Fruit fly (Drosophila melanogaster) whole organism, embryonic: Measurements from ENCODE around the gene HDAC1.

Experiments
- Aef1 ChIP-seq: fragments of 200-800 bp; sonication (Bioruptor generic); IDR thresholded peaks from 3 replicates; pipeline ENCODE4 v1.3.6; 2022; ENCODE audit warnings: missing biosample characterization, missing genetic modification characterization
- B-H2 ChIP-seq: fragments of 200-800 bp; sonication (Bioruptor generic); optimal IDR thresholded peaks from 2 replicates; lab custom pipeline; 2018; ENCODE audit warnings: missing biosample characterization, mild to moderate bottlenecking, missing genetic modification characterization
- Bdp1 ChIP-seq: fragments of 200-800 bp; sonication (Bioruptor generic); optimal IDR thresholded peaks from 3 replicates; lab custom pipeline; 2016; ENCODE audit warnings: missing biosample characterization, missing genetic modification characterization
- CG10366 ChIP-seq: fragments of 200-800 bp; sonication (Bioruptor generic); IDR thresholded peaks from 2 replicates; pipeline ENCODE4 v1.3.6; 2022; ENCODE audit warnings: missing biosample characterization, missing genetic modification characterization
- CG10431 ChIP-seq: fragments of 200-800 bp; sonication (Bioruptor generic); optimal IDR thresholded peaks from 3 replicates; lab custom pipeline; 2018; ENCODE audit warnings: missing biosample characterization, mild to moderate bottlenecking, missing genetic modification characterization
- CG10565 ChIP-seq: fragments of 200-800 bp; sonication (Bioruptor generic); optimal IDR thresholded peaks from 3 replicates; lab custom pipeline; 2016; ENCODE audit warnings: missing biosample characterization, mild to moderate bottlenecking, missing genetic modification characterization
- CG11696 ChIP-seq: fragments of 200-800 bp; sonication (Bioruptor generic); IDR thresholded peaks from 2 replicates; pipeline ENCODE4 v1.3.6; 2022; ENCODE audit warnings: missing biosample characterization, missing genetic modification characterization
- CG14050 ChIP-seq: fragments of 200-800 bp; sonication (Bioruptor generic); IDR thresholded peaks from 3 replicates; pipeline ENCODE4 v1.3.6; 2022; ENCODE audit warnings: missing biosample characterization, missing genetic modification characterization
- CG14441 ChIP-seq: fragments of 200-800 bp; sonication (Bioruptor generic); IDR thresholded peaks from 2 replicates; pipeline ENCODE4 v1.3.6; 2022; ENCODE audit warnings: missing biosample characterization, missing genetic modification characterization
- CG15601 ChIP-seq: fragments of 200-800 bp; sonication (Bioruptor generic); optimal IDR thresholded peaks from 3 replicates; lab custom pipeline; 2019; ENCODE audit warnings: missing biosample characterization, mild to moderate bottlenecking, missing genetic modification characterization, moderate library complexity
- CG15696 ChIP-seq: fragments of 200-800 bp; sonication (Bioruptor generic); optimal IDR thresholded peaks from 2 replicates; lab custom pipeline; 2019; ENCODE audit warnings: missing biosample characterization, mild to moderate bottlenecking, missing genetic modification characterization, moderate library complexity
- CG17186 ChIP-seq: fragments of 200-800 bp; sonication (Bioruptor generic); optimal IDR thresholded peaks from 3 replicates; lab custom pipeline; 2017; ENCODE audit warnings: missing biosample characterization, missing genetic modification reagents, missing genetic modification characterization
- CG17359 ChIP-seq: fragments of 200-800 bp; sonication (Bioruptor generic); optimal IDR thresholded peaks from 3 replicates; lab custom pipeline; 2018; ENCODE audit warnings: missing biosample characterization, mild to moderate bottlenecking, missing genetic modification characterization, moderate library complexity
- CG18011 ChIP-seq: fragments of 200-800 bp; sonication (Bioruptor generic); optimal IDR thresholded peaks from 2 replicates; lab custom pipeline; 2017; ENCODE audit warnings: missing biosample characterization, missing genetic modification characterization, mild to moderate bottlenecking, moderate library complexity, missing genotype
- CG2712 ChIP-seq: fragments of 200-800 bp; optimal IDR thresholded peaks from 3 replicates; lab custom pipeline; 2019; ENCODE audit warnings: missing biosample characterization, mild to moderate bottlenecking, missing genetic modification characterization, moderate library complexity
- CG31224 ChIP-seq: fragments of 200-800 bp; sonication (Bioruptor generic); IDR thresholded peaks from 2 replicates; pipeline ENCODE4 v1.3.6; 2022; ENCODE audit warnings: missing biosample characterization, missing genetic modification characterization
- CG34376 ChIP-seq: fragments of 200-800 bp; sonication (Bioruptor generic); optimal IDR thresholded peaks from 2 replicates; lab custom pipeline; 2018; ENCODE audit warnings: missing biosample characterization, mild to moderate bottlenecking, missing genetic modification characterization
- CG42726 ChIP-seq: fragments of 200-800 bp; sonication (Bioruptor generic); IDR thresholded peaks from 2 replicates; pipeline ENCODE4 v1.3.6; 2022; ENCODE audit warnings: missing biosample characterization, missing genetic modification characterization; ENCODE audit not compliant: partially characterized antibody
- CG6765 ChIP-seq: fragments of 200-800 bp; sonication (Bioruptor generic); optimal IDR thresholded peaks from 3 replicates; lab custom pipeline; 2017; ENCODE audit warnings: missing biosample characterization, mild to moderate bottlenecking, missing genetic modification characterization
- CG7839 ChIP-seq: fragments of 200-800 bp; sonication (Bioruptor generic); optimal IDR thresholded peaks from 3 replicates; lab custom pipeline; 2018; ENCODE audit warnings: missing biosample characterization, mild to moderate bottlenecking, missing genetic modification characterization, moderate library complexity
- CG8924 ChIP-seq: fragments of 200-800 bp; optimal IDR thresholded peaks from 3 replicates; lab custom pipeline; 2019; ENCODE audit warnings: missing biosample characterization, mild to moderate bottlenecking, missing genetic modification characterization, moderate library complexity
- CG9797 ChIP-seq: fragments of 200-800 bp; sonication (Bioruptor generic); optimal IDR thresholded peaks from 3 replicates; lab custom pipeline; 2018; ENCODE audit warnings: missing biosample characterization, mild to moderate bottlenecking, missing genetic modification characterization
- Chrac-16 ChIP-seq: fragments of 200-800 bp; sonication (Bioruptor generic); optimal IDR thresholded peaks from 3 replicates; lab custom pipeline; 2016; ENCODE audit warnings: missing biosample characterization, missing genetic modification characterization
- D19B ChIP-seq: fragments of 200-800 bp; sonication (Bioruptor generic); optimal IDR thresholded peaks from 2 replicates; lab custom pipeline; 2017; ENCODE audit warnings: missing biosample characterization, mild to moderate bottlenecking, missing genetic modification characterization
- Dp ChIP-seq: fragments of 200-800 bp; sonication (Bioruptor generic); optimal IDR thresholded peaks from 2 replicates; lab custom pipeline; 2018; ENCODE audit warnings: missing biosample characterization, mild to moderate bottlenecking, missing genetic modification characterization, moderate library complexity
- Dref ChIP-seq: fragments of 200-800 bp; sonication (Bioruptor generic); IDR thresholded peaks from 2 replicates; pipeline ENCODE4 v1.3.6; 2022; ENCODE audit warnings: missing biosample characterization, missing genetic modification characterization
- HLH54F ChIP-seq: fragments of 200-800 bp; sonication (Bioruptor generic); optimal IDR thresholded peaks from 3 replicates; lab custom pipeline; 2016; ENCODE audit warnings: missing biosample characterization, missing genetic modification characterization
- Hand ChIP-seq: fragments of 200-800 bp; sonication (Bioruptor generic); optimal IDR thresholded peaks from 2 replicates; lab custom pipeline; 2017; ENCODE audit warnings: mild to moderate bottlenecking, missing biosample characterization, missing genetic modification reagents, missing genetic modification characterization
- Hr3 ChIP-seq: fragments of 200-800 bp; sonication (Bioruptor generic); optimal IDR thresholded peaks from 3 replicates; lab custom pipeline; 2016; ENCODE audit warnings: missing biosample characterization, missing genetic modification characterization
- MBD-R2 ChIP-seq: fragments of 200-800 bp; sonication (Bioruptor generic); IDR thresholded peaks from 2 replicates; pipeline ENCODE4 v1.3.6; 2022; ENCODE audit warnings: missing biosample characterization, missing genetic modification characterization
- MESR4 ChIP-seq: fragments of 200-800 bp; sonication (Bioruptor generic); optimal IDR thresholded peaks from 2 replicates; lab custom pipeline; 2018; ENCODE audit warnings: missing biosample characterization, mild to moderate bottlenecking, missing genetic modification characterization, moderate library complexity
- Nf-YA ChIP-seq: fragments of 200-800 bp; sonication (Bioruptor generic); IDR thresholded peaks from 2 replicates; pipeline ENCODE4 v1.3.6; 2022; ENCODE audit warnings: missing biosample characterization, missing genetic modification characterization
- Optix ChIP-seq: fragments of 200-800 bp; sonication (Bioruptor generic); IDR thresholded peaks from 3 replicates; pipeline ENCODE4 v1.3.6; 2022; ENCODE audit warnings: missing biosample characterization, missing genetic modification characterization
- Rfx ChIP-seq: fragments of 200-800 bp; sonication (Bioruptor generic); IDR thresholded peaks from 2 replicates; pipeline ENCODE4 v1.3.6; 2022; ENCODE audit warnings: missing biosample characterization, missing genetic modification characterization
- Ssrp ChIP-seq: fragments of 200-800 bp; sonication (Bioruptor generic); optimal IDR thresholded peaks from 2 replicates; lab custom pipeline; 2018; ENCODE audit warnings: missing biosample characterization, mild to moderate bottlenecking, missing genetic modification characterization, moderate library complexity
- aop ChIP-seq: fragments of 200-800 bp; sonication (Bioruptor generic); IDR thresholded peaks from 2 replicates; pipeline ENCODE4 v1.3.6; 2022; ENCODE audit warnings: missing biosample characterization, missing genetic modification characterization
- bab2 ChIP-seq: fragments of 200-800 bp; sonication (Bioruptor generic); optimal IDR thresholded peaks from 2 replicates; lab custom pipeline; 2016; ENCODE audit warnings: missing biosample characterization, missing genetic modification characterization
- bigmax ChIP-seq: fragments of 200-800 bp; sonication (Bioruptor generic); optimal IDR thresholded peaks from 2 replicates; lab custom pipeline; 2018; ENCODE audit warnings: missing biosample characterization, mild to moderate bottlenecking, missing genetic modification characterization
- bsh ChIP-seq, 2 experiments: fragments of 200-800 bp; sonication (Bioruptor generic); optimal IDR thresholded peaks; 2 replicates each; lab custom pipeline; 2017 to 2018; ENCODE audit warnings: mild to moderate bottlenecking in 2 of 2, missing biosample characterization in 2 of 2, missing genetic modification characterization in 2 of 2, moderate library complexity in 1 of 2
- esg ChIP-seq: fragments of 200-800 bp; sonication (Bioruptor generic); conservative IDR thresholded peaks from 2 replicates; pipeline ENCODE4 v1.3.6; 2022; ENCODE audit warnings: missing biosample characterization, missing genetic modification characterization
- eve ChIP-seq, 2 experiments: fragments of >200 bp; optimal IDR thresholded peaks; 2 replicates each; lab custom pipeline; 2017; ENCODE audit warnings: missing biosample characterization in 2 of 2, missing genetic modification characterization in 2 of 2
- fd3F ChIP-seq: fragments of 200-800 bp; sonication (Bioruptor generic); optimal IDR thresholded peaks from 2 replicates; lab custom pipeline; 2018; ENCODE audit warnings: missing biosample characterization, mild to moderate bottlenecking, missing genetic modification characterization, moderate library complexity
- ftz-f1 ChIP-seq: fragments of 200-800 bp; sonication (Bioruptor generic); optimal IDR thresholded peaks from 2 replicates; lab custom pipeline; 2016; ENCODE audit warnings: missing biosample characterization, missing genetic modification characterization
- nom ChIP-seq: fragments of 200-800 bp; sonication (Bioruptor generic); optimal IDR thresholded peaks from 2 replicates; lab custom pipeline; 2017; ENCODE audit warnings: missing biosample characterization, missing genetic modification characterization, mild to moderate bottlenecking, moderate library complexity, missing genetic modification reagents
- pb ChIP-seq: fragments of 200-800 bp; sonication (Bioruptor generic); optimal IDR thresholded peaks from 3 replicates; lab custom pipeline; 2016; ENCODE audit warnings: missing biosample characterization, missing genetic modification characterization
- psq ChIP-seq: fragments of 200-800 bp; sonication (Bioruptor generic); optimal IDR thresholded peaks from 2 replicates; lab custom pipeline; 2017; ENCODE audit warnings: missing biosample characterization, missing genetic modification characterization
- scrt ChIP-seq: fragments of 200-800 bp; sonication (Bioruptor generic); optimal IDR thresholded peaks from 2 replicates; lab custom pipeline; 2018; ENCODE audit warnings: missing biosample characterization, mild to moderate bottlenecking, missing genetic modification characterization, moderate library complexity
- slou ChIP-seq: fragments of 200-800 bp; sonication (Bioruptor generic); optimal IDR thresholded peaks from 3 replicates; lab custom pipeline; 2016; ENCODE audit warnings: missing biosample characterization, missing genetic modification characterization
- twi ChIP-seq: fragments of 200-800 bp; optimal IDR thresholded peaks from 2 replicates; lab custom pipeline; 2019; ENCODE audit warnings: missing biosample characterization, mild to moderate bottlenecking, missing genetic modification characterization, moderate library complexity
- usp ChIP-seq: fragments of >200 bp; optimal IDR thresholded peaks from 2 replicates; lab custom pipeline; 2017; ENCODE audit warnings: missing biosample characterization, missing genetic modification characterization
- zfh1 ChIP-seq: fragments of 200-800 bp; sonication (Bioruptor generic); IDR thresholded peaks from 3 replicates; pipeline ENCODE4 v1.3.6; 2022; ENCODE audit warnings: missing biosample characterization, missing genetic modification characterization

HDAC1 gene

dm6 chr3L:4603439-4603838 lies 23.1 kb upstream of the HDAC1 start (continued):
- TF ChIP-seq CG10565: no peak
- peak; percentile 31; the same call in 1 of the 2 replicates for TF ChIP-seq CG10366
- TF ChIP-seq bsh (GFP tag; optimal IDR thresholded peaks at IDR 0.05; lab: Kevin White, UChicago): peak in 1 of 2 experiments; percentile 73
- TF ChIP-seq HLH54F (GFP tag; lab: Kevin White, UChicago): no peak
- peak; percentile 66 for TF ChIP-seq CG2712 (tag; lab: Kevin White, UChicago)
- no peak for TF ChIP-seq ftz-f1 (GFP tag; lab: Kevin White, UChicago)
- TF ChIP-seq CG42726 (GFP tag; lab: Robert Waterston, UW): no peak
- TF ChIP-seq Rfx (GFP tag; lab: Robert Waterston, UW): peak; percentile 72
- no peak for TF ChIP-seq CG10431 (GFP tag; lab: Kevin White, UChicago)
- TF ChIP-seq Hr3: peak; percentile 34
- TF ChIP-seq CG17359 (tag; lab: Kevin White, UChicago): peak; percentile 40
- peak; percentile 38 for TF ChIP-seq fd3F
- no peak for TF ChIP-seq D19B (GFP tag; lab: Kevin White, UChicago)
- TF ChIP-seq scrt: peak; percentile 5
- no peak; the same call in 1 of the 2 replicates for TF ChIP-seq CG31224 (GFP tag; lab: Robert Waterston, UW)
- TF ChIP-seq CG11696 (GFP tag; lab: Robert Waterston, UW): 0 out of 2 replicates have a peak, but pooled peaks have one; percentile 36
- TF ChIP-seq CG7839 (tag; lab: Kevin White, UChicago): peak; percentile 63
- no peak for TF ChIP-seq bab2 (GFP tag; lab: Kevin White, UChicago)
- TF ChIP-seq zfh1 (GFP tag; lab: Robert Waterston, UW): 0 out of 3 replicates have a peak, but pooled peaks have one; percentile 36
- no peak for TF ChIP-seq CG17186 (GFP tag; lab: Kevin White, UChicago)
- no peak for TF ChIP-seq MESR4 (GFP tag; lab: Kevin White, UChicago)
- no peak for TF ChIP-seq Dp (GFP tag; lab: Kevin White, UChicago)
- peak; percentile 42; the same call in 2 of the 3 replicates for TF ChIP-seq Aef1 (GFP tag; lab: Robert Waterston, UW)
- no peak; the same call in 2 of the 3 replicates for TF ChIP-seq CG14050 (GFP tag; lab: Robert Waterston, UW)
- no peak for TF ChIP-seq eve (GFP tag; optimal IDR thresholded peaks at IDR 0.05; lab: Kevin White, UChicago)
- TF ChIP-seq MBD-R2 (GFP tag; lab: Robert Waterston, UW): peak; percentile 24; the same call in 1 of the 2 replicates
- peak; percentile 58 for TF ChIP-seq esg
- TF ChIP-seq Ssrp (tag; lab: Kevin White, UChicago): peak; percentile 35
- no peak for TF ChIP-seq Bdp1
- TF ChIP-seq twi (tag; lab: Kevin White, UChicago): peak; percentile 17
- peak; percentile 23 for TF ChIP-seq CG15601 (tag; lab: Kevin White, UChicago)
- TF ChIP-seq CG14441: peak; percentile 47
- TF ChIP-seq nom (GFP tag; lab: Kevin White, UChicago): no peak
- no peak for TF ChIP-seq pb (GFP tag; lab: Kevin White, UChicago)
- no peak for TF ChIP-seq bigmax (GFP tag; lab: Kevin White, UChicago)
- TF ChIP-seq Dref (GFP tag; lab: Robert Waterston, UW): no peak
- TF ChIP-seq Chrac-16 (GFP tag; lab: Kevin White, UChicago): no peak
- no peak for TF ChIP-seq usp (GFP tag; lab: Kevin White, UChicago)
- no peak for TF ChIP-seq slou (GFP tag; lab: Kevin White, UChicago)
- TF ChIP-seq CG15696 (tag; lab: Kevin White, UChicago): no peak
- TF ChIP-seq CG8924: peak; percentile 48
- no peak for TF ChIP-seq B-H2 (GFP tag; lab: Kevin White, UChicago)
- TF ChIP-seq aop: no peak
- TF ChIP-seq Nf-YA (GFP tag; lab: Robert Waterston, UW): no peak
- no peak for TF ChIP-seq CG18011 (GFP tag; lab: Kevin White, UChicago)
- no peak for TF ChIP-seq CG9797 (GFP tag; lab: Kevin White, UChicago)
- no peak for TF ChIP-seq Optix (GFP tag; lab: Robert Waterston, UW)
- no peak for TF ChIP-seq Hand (GFP tag; lab: Kevin White, UChicago)
- no peak for TF ChIP-seq psq (GFP tag; lab: Kevin White, UChicago)
- TF ChIP-seq CG6765 (GFP tag; lab: Kevin White, UChicago): no peak
- no peak for TF ChIP-seq CG34376 (GFP tag; lab: Kevin White, UChicago)
